Fruit fly (Drosophila melanogaster) whole organism, embryonic: ENCODE measurements around the gene CG15638.
A peak's percentile ranks its signal among the peaks of the same experiment; 100 is the strongest.

Experiments
- Abd-B ChIP-seq: fragments of 200-800 bp; sonication (Bioruptor generic); optimal IDR thresholded peaks from 2 replicates; lab custom pipeline; 2018; ENCODE audit warnings: missing biosample characterization, mild to moderate bottlenecking, missing genetic modification characterization, moderate library complexity
- Atf-2 ChIP-seq: fragments of 200-800 bp; sonication (Bioruptor generic); optimal IDR thresholded peaks from 2 replicates; lab custom pipeline; 2016; ENCODE audit warnings: missing biosample characterization, missing genetic modification characterization
- CG10431 ChIP-seq: fragments of 200-800 bp; sonication (Bioruptor generic); optimal IDR thresholded peaks from 3 replicates; lab custom pipeline; 2018; ENCODE audit warnings: missing biosample characterization, mild to moderate bottlenecking, missing genetic modification characterization
- CG11247 ChIP-seq: fragments of 200-800 bp; sonication (Bioruptor generic); IDR thresholded peaks from 2 replicates; pipeline ENCODE4 v1.3.6; 2022; ENCODE audit warnings: missing biosample characterization, missing genetic modification characterization
- CG11456 ChIP-seq: fragments of 200-800 bp; sonication (Bioruptor generic); IDR thresholded peaks from 3 replicates; pipeline ENCODE4 v1.3.6; 2022; ENCODE audit warnings: missing biosample characterization, missing genetic modification characterization
- CG11696 ChIP-seq: fragments of 200-800 bp; sonication (Bioruptor generic); IDR thresholded peaks from 2 replicates; pipeline ENCODE4 v1.3.6; 2022; ENCODE audit warnings: missing biosample characterization, missing genetic modification characterization
- CG14710 ChIP-seq: fragments of 200-800 bp; sonication (Bioruptor generic); optimal IDR thresholded peaks from 3 replicates; lab custom pipeline; 2019; ENCODE audit warnings: missing biosample characterization, mild to moderate bottlenecking, missing genetic modification characterization, moderate library complexity
- CG16813 ChIP-seq: fragments of 200-800 bp; sonication (Bioruptor generic); IDR thresholded peaks from 3 replicates; pipeline ENCODE4 v1.3.6; 2022; ENCODE audit warnings: missing biosample characterization, missing genetic modification characterization; ENCODE audit not compliant: partially characterized antibody
- CG2129 ChIP-seq: fragments of 200-800 bp; sonication (Bioruptor generic); IDR thresholded peaks from 2 replicates; pipeline ENCODE4 v1.3.6; 2022; ENCODE audit warnings: missing biosample characterization, missing genetic modification characterization; ENCODE audit not compliant: partially characterized antibody
- CG30403 ChIP-seq: fragments of 200-800 bp; sonication (Bioruptor generic); optimal IDR thresholded peaks from 3 replicates; lab custom pipeline; 2016; ENCODE audit warnings: missing biosample characterization, missing genetic modification characterization
- CG3163 ChIP-seq: fragments of 200-800 bp; sonication (Bioruptor generic); optimal IDR thresholded peaks from 3 replicates; lab custom pipeline; 2016; ENCODE audit warnings: missing biosample characterization, missing genetic modification characterization
- CG32532 ChIP-seq: fragments of 200-800 bp; sonication (Bioruptor generic); IDR thresholded peaks from 2 replicates; pipeline ENCODE4 v1.3.6; 2022; ENCODE audit warnings: missing biosample characterization, missing genetic modification characterization
- CG32772 ChIP-seq: fragments of 200-800 bp; sonication (Bioruptor generic); IDR thresholded peaks from 2 replicates; pipeline ENCODE4 v1.3.6; 2022; ENCODE audit warnings: missing biosample characterization, missing genetic modification characterization
- CG3281 ChIP-seq: fragments of 200-800 bp; sonication (Bioruptor generic); optimal IDR thresholded peaks from 3 replicates; lab custom pipeline; 2017; ENCODE audit warnings: missing biosample characterization, mild to moderate bottlenecking, missing genetic modification characterization
- CG33213 ChIP-seq: fragments of 200-800 bp; sonication (Bioruptor generic); optimal IDR thresholded peaks from 3 replicates; lab custom pipeline; 2016; ENCODE audit warnings: missing biosample characterization, missing genetic modification characterization
- CG33557 ChIP-seq: fragments of 200-800 bp; sonication (Bioruptor generic); optimal IDR thresholded peaks from 2 replicates; lab custom pipeline; 2019; ENCODE audit warnings: missing biosample characterization, mild to moderate bottlenecking, missing genetic modification characterization, moderate library complexity
- CG3726 ChIP-seq: fragments of 200-800 bp; sonication (Bioruptor generic); IDR thresholded peaks from 3 replicates; pipeline ENCODE4, ENCODE4 v1.3.6; 2022; ENCODE audit warnings: missing biosample characterization, missing genetic modification characterization
- CG3838 ChIP-seq: fragments of 200-800 bp; sonication (Bioruptor generic); optimal IDR thresholded peaks from 3 replicates; lab custom pipeline; 2016; ENCODE audit warnings: missing biosample characterization, missing genetic modification characterization
- CG4820 ChIP-seq: fragments of 200-800 bp; sonication (Bioruptor generic); optimal IDR thresholded peaks from 3 replicates; lab custom pipeline; 2016; ENCODE audit warnings: missing biosample characterization, missing genetic modification characterization
- CG7556 ChIP-seq: fragments of 200-800 bp; sonication (Bioruptor generic); optimal IDR thresholded peaks from 2 replicates; lab custom pipeline; 2017; ENCODE audit warnings: missing biosample characterization, mild to moderate bottlenecking, missing genetic modification characterization
- CG8089 ChIP-seq: fragments of 200-800 bp; sonication (Bioruptor generic); optimal IDR thresholded peaks from 3 replicates; lab custom pipeline; 2016; ENCODE audit warnings: missing biosample characterization, missing genetic modification characterization
- CG9797 ChIP-seq: fragments of 200-800 bp; sonication (Bioruptor generic); optimal IDR thresholded peaks from 3 replicates; lab custom pipeline; 2018; ENCODE audit warnings: missing biosample characterization, mild to moderate bottlenecking, missing genetic modification characterization
- Fer2 ChIP-seq: fragments of 200-800 bp; sonication (Bioruptor generic); optimal IDR thresholded peaks from 2 replicates; lab custom pipeline; 2018; ENCODE audit warnings: missing biosample characterization, mild to moderate bottlenecking, missing genetic modification characterization, moderate library complexity
- Gug ChIP-seq: fragments of 200-800 bp; sonication (Bioruptor generic); IDR thresholded peaks from 4 replicates; pipeline ENCODE4 v1.3.6; 2022; ENCODE audit warnings: missing biosample characterization, missing genetic modification characterization
- HHEX ChIP-seq: fragments of 200-800 bp; sonication (Bioruptor generic); optimal IDR thresholded peaks from 3 replicates; lab custom pipeline; 2017; ENCODE audit warnings: missing biosample characterization, mild to moderate bottlenecking, missing genetic modification characterization, missing genetic modification reagents
- Hmx ChIP-seq: fragments of 200-800 bp; sonication (Bioruptor generic); optimal IDR thresholded peaks from 2 replicates; lab custom pipeline; 2016; ENCODE audit warnings: missing biosample characterization, missing genetic modification characterization
- Hr51 ChIP-seq, 2 experiments: fragments of 200-800 bp; sonication (Bioruptor generic); optimal IDR thresholded peaks; 2 replicates in 1 of 2; 3 replicates in 1 of 2; lab custom pipeline; 2016 to 2018; ENCODE audit warnings: missing biosample characterization in 2 of 2, missing genetic modification characterization in 2 of 2, mild to moderate bottlenecking in 1 of 2, moderate library complexity in 1 of 2
- Oli ChIP-seq: fragments of 200-800 bp; sonication (Bioruptor generic); optimal IDR thresholded peaks from 2 replicates; lab custom pipeline; 2018; ENCODE audit warnings: missing biosample characterization, mild to moderate bottlenecking, missing genetic modification characterization, moderate library complexity
- Opbp ChIP-seq: fragments of 200-800 bp; sonication (Bioruptor generic); IDR thresholded peaks from 3 replicates; pipeline ENCODE4 v1.3.6; 2022; ENCODE audit warnings: missing biosample characterization, missing genetic modification characterization; ENCODE audit not compliant: partially characterized antibody
- Poxn ChIP-seq: fragments of 200-800 bp; sonication (Bioruptor generic); IDR thresholded peaks from 2 replicates; pipeline ENCODE4 v1.3.6; 2022; ENCODE audit warnings: missing biosample characterization, missing genetic modification characterization
- YL-1 ChIP-seq: fragments of 200-800 bp; sonication (Bioruptor generic); optimal IDR thresholded peaks from 3 replicates; lab custom pipeline; 2017; ENCODE audit warnings: missing biosample characterization, mild to moderate bottlenecking, missing genetic modification characterization
- abd-A ChIP-seq: fragments of 200-800 bp; sonication (Bioruptor generic); optimal IDR thresholded peaks from 3 replicates; lab custom pipeline; 2019; ENCODE audit warnings: missing biosample characterization, mild to moderate bottlenecking, missing genetic modification characterization, moderate library complexity
- aop ChIP-seq: fragments of 200-800 bp; sonication (Bioruptor generic); IDR thresholded peaks from 2 replicates; pipeline ENCODE4 v1.3.6; 2022; ENCODE audit warnings: missing biosample characterization, missing genetic modification characterization
- bigmax ChIP-seq: fragments of 200-800 bp; sonication (Bioruptor generic); optimal IDR thresholded peaks from 2 replicates; lab custom pipeline; 2018; ENCODE audit warnings: missing biosample characterization, mild to moderate bottlenecking, missing genetic modification characterization
- chif ChIP-seq, 2 experiments: fragments of 200-800 bp; sonication (Bioruptor generic); optimal IDR thresholded peaks; 3 replicates each; lab custom pipeline; 2016; ENCODE audit warnings: missing biosample characterization in 2 of 2, missing genetic modification characterization in 2 of 2
- ci ChIP-seq: fragments of 200-800 bp; sonication (Bioruptor generic); IDR thresholded peaks from 3 replicates; pipeline ENCODE4 v1.3.6; 2022; ENCODE audit warnings: missing biosample characterization, missing genetic modification characterization
- crc ChIP-seq: fragments of 200-800 bp; sonication (Bioruptor generic); optimal IDR thresholded peaks from 2 replicates; lab custom pipeline; 2016; ENCODE audit warnings: missing biosample characterization, missing genetic modification characterization
- exex ChIP-seq: fragments of 200-800 bp; sonication (Bioruptor generic); optimal IDR thresholded peaks from 4 replicates; lab custom pipeline; 2018; ENCODE audit warnings: missing biosample characterization, mild to moderate bottlenecking, missing genetic modification characterization, moderate library complexity
- grau ChIP-seq: fragments of 200-800 bp; optimal IDR thresholded peaks from 3 replicates; lab custom pipeline; 2019; ENCODE audit warnings: missing biosample characterization, mild to moderate bottlenecking, missing genetic modification characterization, moderate library complexity
- gsb-n ChIP-seq: fragments of 200-800 bp; sonication (Bioruptor generic); optimal IDR thresholded peaks from 3 replicates; lab custom pipeline; 2018; ENCODE audit warnings: missing biosample characterization, mild to moderate bottlenecking, missing genetic modification characterization
- klu ChIP-seq: fragments of 200-800 bp; sonication (Bioruptor generic); IDR thresholded peaks from 2 replicates; pipeline ENCODE4 v1.3.6; 2022; ENCODE audit warnings: missing biosample characterization, missing genetic modification characterization
- kni ChIP-seq: fragments of 200-800 bp; sonication (Bioruptor generic); optimal IDR thresholded peaks from 3 replicates; lab custom pipeline; 2017; ENCODE audit warnings: mild to moderate bottlenecking, missing biosample characterization, missing genetic modification reagents, missing genetic modification characterization
- pho ChIP-seq: fragments of 200-800 bp; sonication (Bioruptor generic); optimal IDR thresholded peaks from 2 replicates; lab custom pipeline; 2016; ENCODE audit warnings: missing biosample characterization, missing genetic modification characterization
- sens ChIP-seq: fragments of 200-800 bp; sonication (Bioruptor generic); peaks from one replicate; lab custom pipeline; 2016; ENCODE audit warnings: missing biosample characterization, missing genetic modification characterization
- sima ChIP-seq: fragments of 200-800 bp; sonication (Bioruptor generic); optimal IDR thresholded peaks from 2 replicates; lab custom pipeline; 2016; ENCODE audit warnings: missing biosample characterization, missing genetic modification characterization
- trh ChIP-seq: fragments of 200-800 bp; sonication (Bioruptor generic); optimal IDR thresholded peaks from 2 replicates; lab custom pipeline; 2016; ENCODE audit warnings: missing biosample characterization, missing genetic modification characterization
- tup ChIP-seq: fragments of 200-800 bp; sonication (Bioruptor generic); optimal IDR thresholded peaks from 2 replicates; lab custom pipeline; 2016; ENCODE audit warnings: missing biosample characterization, mild to moderate bottlenecking, missing genetic modification characterization, moderate library complexity
- vnd ChIP-seq: fragments of 200-800 bp; sonication (Bioruptor generic); IDR thresholded peaks from 3 replicates; pipeline ENCODE4 v1.3.6; 2022; ENCODE audit warnings: missing biosample characterization, missing genetic modification characterization; ENCODE audit not compliant: partially characterized antibody

Gene CG15638

DNA sequence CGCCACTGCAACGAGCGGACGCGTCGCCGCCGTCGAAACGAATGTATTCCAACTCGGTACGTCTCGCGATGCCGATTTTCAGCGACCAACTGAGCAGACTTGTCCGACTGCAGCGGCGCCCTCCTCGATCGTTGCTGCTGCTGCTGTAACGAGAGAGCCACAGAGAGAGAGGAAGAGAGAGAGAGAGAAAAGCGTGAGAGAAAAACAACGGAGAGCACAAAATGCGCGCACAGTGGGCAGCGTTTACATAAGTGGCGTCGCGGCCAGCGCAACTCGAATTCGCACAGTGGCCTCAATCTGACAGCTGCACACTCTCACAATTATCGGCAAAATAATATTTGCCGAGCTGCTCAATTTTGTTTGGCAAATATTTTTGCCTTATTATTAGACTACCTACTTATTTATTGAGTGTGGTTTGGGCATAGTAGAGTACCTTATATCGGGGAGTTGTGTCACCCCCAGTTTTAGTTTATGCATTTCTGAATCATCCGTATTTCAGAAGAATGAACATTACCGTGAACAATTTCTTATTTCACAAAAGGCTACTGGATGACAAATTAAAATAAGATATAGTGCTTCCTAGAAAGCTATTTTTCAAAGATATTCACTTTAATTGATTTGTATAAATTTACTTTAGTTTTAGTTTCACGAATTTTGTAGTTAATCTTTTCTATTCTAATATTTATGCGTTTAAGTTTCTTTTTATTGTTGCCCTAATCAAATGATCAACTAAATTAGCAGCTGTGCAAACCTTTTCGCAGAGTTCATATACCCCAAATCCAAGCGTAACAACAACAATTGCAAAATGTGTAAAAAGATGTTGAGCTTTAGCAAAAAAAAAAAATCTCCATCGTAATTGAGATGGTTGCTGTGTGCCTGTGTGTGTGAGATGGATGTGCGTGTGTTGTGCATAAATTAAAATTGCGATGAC is 22.0 kb downstream of the CG15638 start (continued):
- TF ChIP-seq CG30403 (GFP tag; lab: Kevin White, UChicago) (peak; percentile 77), HHEX (GFP tag; lab: Kevin White, UChicago) (peak; percentile 74), CG9797 (GFP tag; lab: Kevin White, UChicago) (no peak), CG8089 (peak; percentile 9), pho (GFP tag; lab: Kevin White, UChicago) (peak; percentile 60), Gug (GFP tag; lab: Robert Waterston, UW) (peak; percentile 82; the same call in 2 of the 4 replicates), aop (GFP tag; lab: Robert Waterston, UW) (no peak), exex (no peak), Abd-B (GFP tag; lab: Kevin White, UChicago) (peak; percentile 13), klu (GFP tag; lab: Robert Waterston, UW) (0 out of 2 replicates have a peak, but pooled peaks have one; percentile 7), sens (GFP tag; lab: Kevin White, UChicago) (peak; percentile 93), CG16813 (no peak), CG2129 (GFP tag; lab: Robert Waterston, UW) (no peak), Opbp (GFP tag; lab: Robert Waterston, UW) (no peak), CG3163 (GFP tag; lab: Kevin White, UChicago) (no peak), Fer2 (tag; lab: Kevin White, UChicago) (peak; percentile 9), vnd (GFP tag; lab: Robert Waterston, UW) (0 out of 3 replicates have a peak, but pooled peaks have one; percentile 28), kni (GFP tag; lab: Kevin White, UChicago) (peak; percentile 37), Hmx (GFP tag; lab: Kevin White, UChicago) (no peak), CG3838 (GFP tag; lab: Kevin White, UChicago) (no peak), CG11456 (GFP tag; lab: Robert Waterston, UW) (peak; percentile 86), CG32772 (GFP tag; lab: Robert Waterston, UW) (no peak; the same call in 1 of the 2 replicates), CG7556 (GFP tag; lab: Kevin White, UChicago) (peak; percentile 74), Oli (tag; lab: Kevin White, UChicago) (peak; percentile 53), CG14710 (tag; lab: Kevin White, UChicago) (peak; percentile 31), CG33557 (peak; percentile 14), CG33213 (GFP tag; lab: Kevin White, UChicago) (peak; percentile 62), abd-A (tag; lab: Kevin White, UChicago) (no peak), chif (GFP tag; optimal IDR thresholded peaks at IDR 0.05; lab: Kevin White, UChicago) (peak in 1 of 2 experiments; percentile 35), bigmax (GFP tag; lab: Kevin White, UChicago) (no peak), CG11247 (peak; percentile 72; the same call in 1 of the 2 replicates), Poxn (GFP tag; lab: Robert Waterston, UW) (peak; percentile 35; the same call in 1 of the 2 replicates), CG4820 (GFP tag; lab: Kevin White, UChicago) (peak; percentile 49), Hr51 (GFP tag; optimal IDR thresholded peaks at IDR 0.05; lab: Kevin White, UChicago) (peak in 1 of 2 experiments; percentile 53), CG3281 (peak; percentile 70), CG11696 (peak; percentile 51; the same call in 1 of the 2 replicates), sima (GFP tag; lab: Kevin White, UChicago) (peak; percentile 7), YL-1 (no peak), gsb-n (tag; lab: Kevin White, UChicago) (peak; percentile 49), ci (GFP tag; lab: Robert Waterston, UW) (peak; percentile 84), grau (peak; percentile 62), CG32532 (GFP tag; lab: Robert Waterston, UW) (peak; percentile 83), trh (GFP tag; lab: Kevin White, UChicago) (no peak), CG10431 (no peak), Atf-2 (GFP tag; lab: Kevin White, UChicago) (peak; percentile 70), CG3726 (peak; percentile 70; the same call in 2 of the 3 replicates), crc (GFP tag; lab: Kevin White, UChicago) (peak; percentile 19), tup (no peak)
